Worm (Caenorhabditis elegans) whole organism, midembryonic: Measurements from ENCODE around the gene C40A11.8.

Experiments used
- cog-1 ChIP-seq: sonication (generic microtip); optimal IDR thresholded peaks from 2 replicates; lab custom pipeline; 2016; ENCODE audit warnings: missing genetic modification characterization, missing compliant biosample characterization
- med-1 ChIP-seq: sonication (generic microtip); optimal IDR thresholded peaks from 2 replicates; lab custom pipeline; 2017; ENCODE audit warnings: missing genetic modification characterization, mild to moderate bottlenecking, missing compliant biosample characterization, antibody characterized with exemption, missing genetic modification reagents; ENCODE audit not compliant: insufficient read depth
- ztf-23 ChIP-seq: fragments of 200-800 bp; sonication (Bioruptor generic); IDR thresholded peaks from 2 replicates; pipeline ENCODE4 v1.3.6; 2022; ENCODE audit warnings: missing genetic modification reagents, missing genetic modification characterization, missing compliant biosample characterization
- ztf-29 ChIP-seq: fragments of 200-800 bp; sonication (Bioruptor generic); IDR thresholded peaks from 2 replicates; pipeline ENCODE4 v1.3.6; 2022; ENCODE audit warnings: missing genetic modification reagents, missing genetic modification characterization, missing compliant biosample characterization

DNA sequence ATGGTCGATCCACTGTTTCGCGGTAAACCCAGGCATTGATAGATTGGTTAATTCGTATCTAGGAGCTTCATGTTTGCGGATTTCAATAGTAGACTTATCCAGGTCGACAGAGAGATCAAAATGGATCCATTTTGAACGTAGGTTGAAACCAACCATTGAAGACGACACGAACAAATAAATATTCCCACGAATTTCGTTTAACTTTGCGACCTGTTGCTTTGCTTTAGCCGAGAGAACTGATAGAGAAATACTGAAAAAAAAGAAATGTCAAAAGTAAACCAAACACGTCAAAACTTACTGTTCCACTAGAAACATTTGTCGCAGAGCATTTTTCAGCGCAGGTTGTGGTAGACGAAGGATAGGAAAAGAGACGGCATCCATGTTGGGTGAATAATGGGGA is 17.6 kb upstream of the C40A11.8 start, which contains the start of gene fbxb-38:
- no peak for TF ChIP-seq cog-1 (tag; lab: Kevin White, UChicago)
- no peak for TF ChIP-seq ztf-29 (GFP tag; lab: Robert Waterston, UW)
- TF ChIP-seq med-1 (GFP tag; lab: Kevin White, UChicago), result no peak
- TF ChIP-seq ztf-23 (GFP tag; lab: Robert Waterston, UW), result no peak
